Fruit fly (Drosophila melanogaster): ENCODE data around the gene CD98hc.

CD98hc gene

DNA sequence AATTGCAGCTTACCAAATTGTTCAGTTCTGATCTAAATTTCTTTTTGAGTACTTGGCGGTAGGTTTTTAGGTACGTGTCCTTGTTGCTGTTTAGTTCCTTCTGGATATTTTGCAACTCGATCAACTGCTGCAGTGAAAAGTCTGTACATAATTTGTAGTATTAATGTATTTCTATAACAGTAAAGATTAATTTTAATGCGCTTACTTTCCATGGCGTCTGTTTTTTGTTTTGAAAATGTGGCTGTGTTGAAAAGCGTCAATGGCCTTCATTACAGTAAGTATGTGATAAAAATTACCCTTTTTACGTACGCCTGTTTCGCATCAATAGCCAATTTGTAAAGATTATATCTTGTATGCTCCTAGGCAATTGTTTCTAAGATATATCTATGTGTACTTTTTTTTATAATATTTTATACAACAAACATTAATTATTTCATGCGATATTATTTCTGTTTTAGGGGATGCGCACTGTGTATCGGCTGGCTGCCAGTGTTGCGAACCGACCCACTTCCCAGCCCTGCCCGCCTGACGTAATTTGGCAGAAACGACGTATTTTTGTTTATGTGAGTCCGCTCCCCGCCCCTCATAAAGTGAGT is 22.9 kb upstream of the CD98hc start, which contains the start of the genes Kmn2 and CG2698 (continued):
- TF ChIP-seq sqz (GFP tag; optimal IDR thresholded peaks at IDR 0.05): peak; percentile 90
- peak; percentile 98 for TF ChIP-seq Hr3 (GFP tag; optimal IDR thresholded peaks at IDR 0.05)
- peak; percentile 95 for TF ChIP-seq CG17829 (tag; optimal IDR thresholded peaks at IDR 0.05)
- TF ChIP-seq fru (optimal IDR thresholded peaks at IDR 0.05): no peak
- TF ChIP-seq Gug (GFP tag; IDR thresholded peaks at IDR 0.05): peak; percentile 97
- peak; percentile 96 for TF ChIP-seq cas (GFP tag; IDR thresholded peaks at IDR 0.05)
- TF ChIP-seq CG3407 (GFP tag; optimal IDR thresholded peaks at IDR 0.05): peak; percentile 89
- TF ChIP-seq CG4617 (GFP tag; optimal IDR thresholded peaks at IDR 0.05; ENCODE audit: borderline replicate concordance): peak; percentile 89
- TF ChIP-seq H15 (GFP tag; IDR thresholded peaks at IDR 0.05): peak; percentile 97
- TF ChIP-seq Med (GFP tag): peak; percentile 97
- TF ChIP-seq Rx (GFP tag; IDR thresholded peaks at IDR 0.05): peak; percentile 96
- TF ChIP-seq Eip74EF (GFP tag; optimal IDR thresholded peaks at IDR 0.05): peak in 1 of 2 experiments; percentile 90
- peak; percentile 89 for TF ChIP-seq CG1529 (GFP tag; optimal IDR thresholded peaks at IDR 0.05)
- peak; percentile 96 for TF ChIP-seq HmgZ (tag; optimal IDR thresholded peaks at IDR 0.05)
- TF ChIP-seq CG9817 (tag; optimal IDR thresholded peaks at IDR 0.05): peak; percentile 95
- TF ChIP-seq CG6683 (GFP tag; optimal IDR thresholded peaks at IDR 0.05): peak; percentile 87
- TF ChIP-seq CG12942 (GFP tag; optimal IDR thresholded peaks at IDR 0.05): peak; percentile 94
- peak; percentile 96 for TF ChIP-seq Drgx (GFP tag; IDR thresholded peaks at IDR 0.05)
- TF ChIP-seq E2f2 (GFP tag; IDR thresholded peaks at IDR 0.05): peak; percentile 92
- TF ChIP-seq cg (GFP tag; optimal IDR thresholded peaks at IDR 0.05): no peak
- TF ChIP-seq Ravus (GFP tag; IDR thresholded peaks at IDR 0.05): peak; percentile 94
- no peak for TF ChIP-seq CG2129 (GFP tag; IDR thresholded peaks at IDR 0.05; ENCODE audit: partially characterized antibody)
- TF ChIP-seq Pdp1 (GFP tag; optimal IDR thresholded peaks at IDR 0.05): peak; percentile 93 to 98
- TF ChIP-seq Hsf (GFP tag; optimal IDR thresholded peaks at IDR 0.05): peak; percentile 92
- peak; percentile 97 for TF ChIP-seq CG32767 (GFP tag; IDR thresholded peaks at IDR 0.05)
- TF ChIP-seq CG31441 (GFP tag; IDR thresholded peaks at IDR 0.05): peak; percentile 97
- peak; percentile 92 for TF ChIP-seq CG12104 (GFP tag; optimal IDR thresholded peaks at IDR 0.05)
- peak; percentile 47 for TF ChIP-seq Sry-δ (GFP tag; optimal IDR thresholded peaks at IDR 0.05)
- TF ChIP-seq zfh2 (GFP tag; optimal IDR thresholded peaks at IDR 0.05): peak; percentile 88
- peak; percentile 99 for TF ChIP-seq slbo (GFP tag; IDR thresholded peaks at IDR 0.05)
- peak; percentile 99 for TF ChIP-seq lmd (GFP tag; IDR thresholded peaks at IDR 0.05)
- TF ChIP-seq Oli (tag; optimal IDR thresholded peaks at IDR 0.05): peak; percentile 95
- peak; percentile 67 for TF ChIP-seq Dip2 (GFP tag; IDR thresholded peaks at IDR 0.05)
- peak; percentile 86 for TF ChIP-seq CG11696 (GFP tag; IDR thresholded peaks at IDR 0.05)
- TF ChIP-seq Jarid2 (GFP tag; optimal IDR thresholded peaks at IDR 0.05): no peak
- TF ChIP-seq Ssrp (tag; optimal IDR thresholded peaks at IDR 0.05): peak; percentile 95
- TF ChIP-seq ro (GFP tag; IDR thresholded peaks at IDR 0.05): peak; percentile 96
- peak; percentile 99 for TF ChIP-seq Ptx1 (GFP tag; IDR thresholded peaks at IDR 0.05)
- TF ChIP-seq CG1832 (GFP tag; optimal IDR thresholded peaks at IDR 0.05): no peak
- peak; percentile 99 for TF ChIP-seq dysf (GFP tag; IDR thresholded peaks at IDR 0.05)
- peak; percentile 77 for TF ChIP-seq CG2116 (GFP tag; optimal IDR thresholded peaks at IDR 0.05)
- peak; percentile 48; the same call in 1 of the 2 replicates for TF ChIP-seq bbx (GFP tag; IDR thresholded peaks at IDR 0.05; ENCODE audit: partially characterized antibody)
- TF ChIP-seq rib (GFP tag; IDR thresholded peaks at IDR 0.05): peak; percentile 98
- peak; percentile 94 for TF ChIP-seq YL-1 (GFP tag; optimal IDR thresholded peaks at IDR 0.05)
- peak; percentile 44 for TF ChIP-seq NC2α (GFP tag; optimal IDR thresholded peaks at IDR 0.05)
- TF ChIP-seq CG30403 (GFP tag; optimal IDR thresholded peaks at IDR 0.05): peak; percentile 97
- TF ChIP-seq chinmo (GFP tag; IDR thresholded peaks at IDR 0.05; ENCODE audit: partially characterized antibody): no peak
- TF ChIP-seq her (GFP tag; optimal IDR thresholded peaks at IDR 0.05): peak; percentile 10
- peak; percentile 87 for TF ChIP-seq psq (GFP tag; optimal IDR thresholded peaks at IDR 0.05)
- TF ChIP-seq Dp (GFP tag; optimal IDR thresholded peaks at IDR 0.05): peak; percentile 75
- peak; percentile 83 for TF ChIP-seq CG16863 (GFP tag; optimal IDR thresholded peaks at IDR 0.05)
